Worm (Caenorhabditis elegans) whole organism, mixed stage, embryonic: ENCODE results near the gene delm-1.

Experiments
- bed-3 ChIP-seq: fragments of 200-800 bp; sonication (Bioruptor generic); optimal IDR thresholded peaks from 3 replicates; lab custom pipeline; 2018; ENCODE audit warnings: mild to moderate bottlenecking, missing genetic modification characterization, moderate library complexity, missing compliant biosample characterization
- lin-13 ChIP-seq: fragments of 150-350 bp; optimal IDR thresholded peaks from 2 replicates; lab custom pipeline; 2014; ENCODE audit warnings: missing biosample characterization, missing genetic modification characterization
- nhr-237 ChIP-seq: fragments of 150-350 bp; optimal IDR thresholded peaks from 2 replicates; lab custom pipeline; 2014; ENCODE audit warnings: missing biosample characterization, missing genetic modification characterization
- pha-4 ChIP-seq: fragments of 150-350 bp; optimal IDR thresholded peaks from 2 replicates; lab custom pipeline; 2018; ENCODE audit warnings: missing biosample characterization, missing genetic modification reagents, missing genetic modification characterization
- snpc-4 ChIP-seq: fragments of 150-350 bp; optimal IDR thresholded peaks from 2 replicates; lab custom pipeline; 2014; ENCODE audit warnings: missing biosample characterization, missing genetic modification characterization
- unc-62 ChIP-seq: fragments of 150-350 bp; optimal IDR thresholded peaks from 2 replicates; lab custom pipeline; 2014; ENCODE audit warnings: missing biosample characterization, missing genetic modification reagents, missing genetic modification characterization

DNA sequence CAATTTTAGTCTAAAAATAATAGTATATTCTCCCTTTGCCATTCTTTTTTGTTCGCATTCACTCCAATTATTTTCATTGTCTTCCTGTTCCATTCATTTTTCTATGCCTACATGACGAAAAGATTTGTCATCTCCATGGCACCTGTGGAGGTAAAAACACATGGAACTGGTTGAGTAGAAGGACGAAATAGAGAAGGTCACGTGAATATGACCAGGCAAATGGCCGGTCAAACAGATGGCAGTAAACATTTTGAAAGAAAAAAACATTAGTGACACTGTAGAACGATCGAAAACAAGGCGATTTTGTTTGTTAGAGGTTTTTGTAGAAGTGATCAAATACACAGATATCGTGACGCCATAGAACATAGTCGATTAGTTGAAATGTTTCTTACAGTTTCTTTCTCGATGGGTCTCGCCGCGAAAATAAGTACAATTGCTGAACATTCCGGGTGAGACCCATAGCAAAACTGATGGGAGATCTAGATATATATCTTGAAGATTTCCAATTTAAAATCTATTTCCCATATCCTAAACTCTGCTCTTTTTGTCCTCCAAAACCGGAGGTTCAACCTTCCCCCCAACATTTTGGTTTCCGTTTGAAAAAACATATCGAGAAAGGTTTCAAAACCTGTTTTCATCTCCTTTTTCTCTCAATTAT lies 44.6 kb downstream of the delm-1 start:
- no peak for TF ChIP-seq nhr-237 (tag; lab: Kevin White, UChicago)
- TF ChIP-seq unc-62 (GFP tag; lab: Kevin White, UChicago), result no peak
- TF ChIP-seq pha-4 (tag; lab: Kevin White, UChicago), result no peak
- TF ChIP-seq bed-3 (GFP tag; lab: Kevin White, UChicago), result no peak
- TF ChIP-seq lin-13, result no peak
- TF ChIP-seq snpc-4 (tag; lab: Kevin White, UChicago), result no peak
